Fruit fly (Drosophila melanogaster): ENCODE data around the gene CG33648.

The CG33648 gene

DNA sequence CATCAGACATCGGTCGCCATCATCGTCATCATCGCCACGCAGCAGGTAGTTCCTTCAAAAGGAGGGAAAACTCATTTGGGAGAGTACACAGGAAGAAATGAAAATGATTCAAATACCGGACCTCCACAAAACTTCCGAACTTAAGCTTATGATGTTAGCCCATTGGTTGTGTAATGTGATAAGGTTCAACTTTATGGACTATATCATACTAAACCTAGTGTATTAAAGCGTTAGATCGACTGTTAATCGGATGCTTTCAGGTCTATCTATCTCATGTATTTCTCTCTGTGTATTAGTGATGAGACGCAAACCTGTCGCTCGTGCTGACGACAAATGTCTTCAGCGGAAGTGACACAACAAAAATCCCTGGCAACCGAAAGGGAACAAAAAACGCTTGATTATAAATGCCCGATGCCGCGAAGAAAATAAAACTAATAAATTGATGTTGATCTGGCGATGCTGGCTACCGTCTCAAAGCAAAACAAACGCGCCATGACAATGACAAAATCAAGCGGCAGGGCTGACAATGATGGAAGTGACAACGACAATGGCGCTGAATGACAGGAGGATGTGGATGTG lies 11.2 kb upstream of the CG33648 start (continued):
- TF ChIP-seq Hey (tag; optimal IDR thresholded peaks at IDR 0.05) (no peak), trem (tag; optimal IDR thresholded peaks at IDR 0.05) (peak; percentile 89), Lpt (GFP tag; optimal IDR thresholded peaks at IDR 0.05) (no peak), CG5245 (GFP tag; optimal IDR thresholded peaks at IDR 0.05) (peak; percentile 65), CG7987 (GFP tag; optimal IDR thresholded peaks at IDR 0.05) (no peak), danr (GFP tag; IDR thresholded peaks at IDR 0.05) (peak; percentile 30; the same call in 1 of the 2 replicates), nau (GFP tag; optimal IDR thresholded peaks at IDR 0.05) (no peak), PHDP (tag; optimal IDR thresholded peaks at IDR 0.05) (peak; percentile 69), gsb (GFP tag; IDR thresholded peaks at IDR 0.05) (no peak), CG5953 (GFP tag; IDR thresholded peaks at IDR 0.05) (0 out of 2 replicates have a peak, but pooled peaks have one; percentile 7), D19B (GFP tag; optimal IDR thresholded peaks at IDR 0.05) (peak; percentile 4), HmgD (GFP tag; optimal IDR thresholded peaks at IDR 0.05) (no peak), CrebB (tag; optimal IDR thresholded peaks at IDR 0.05) (peak; percentile 10), slbo (GFP tag; IDR thresholded peaks at IDR 0.05) (peak; percentile 31; the same call in 1 of the 2 replicates), sens-2 (GFP tag; IDR thresholded peaks at IDR 0.05) (peak; percentile 57; the same call in 1 of the 2 replicates), CG6683 (GFP tag; optimal IDR thresholded peaks at IDR 0.05) (no peak), NfI (GFP tag; optimal IDR thresholded peaks at IDR 0.05) (peak; percentile 56), slp2 (GFP tag; optimal IDR thresholded peaks at IDR 0.05) (peak; percentile 66), sna (GFP tag; IDR thresholded peaks at IDR 0.05; ENCODE audit: partially characterized antibody) (no peak), CG13296 (GFP tag; optimal IDR thresholded peaks at IDR 0.05) (no peak), Atf3 (GFP tag; optimal IDR thresholded peaks at IDR 0.05) (peak; percentile 43), mirr (GFP tag; optimal IDR thresholded peaks at IDR 0.05) (no peak), dm (GFP tag; optimal IDR thresholded peaks at IDR 0.05) (peak; percentile 66), shn (GFP tag; optimal IDR thresholded peaks at IDR 0.05) (peak; percentile 78), Doc2 (GFP tag; IDR thresholded peaks at IDR 0.05) (no peak), CG12236 (GFP tag; optimal IDR thresholded peaks at IDR 0.05) (peak; percentile 63), prd (optimal IDR thresholded peaks at IDR 0.05) (no peak), prd (GFP tag; IDR thresholded peaks at IDR 0.05) (peak; percentile 88), seq (GFP tag; IDR thresholded peaks at IDR 0.05) (no peak), bsh (GFP tag; optimal IDR thresholded peaks at IDR 0.05) (peak; percentile 38 to 84), ro (GFP tag; IDR thresholded peaks at IDR 0.05) (peak; percentile 19; the same call in 1 of the 2 replicates), CG2875 (GFP tag; optimal IDR thresholded peaks at IDR 0.05) (peak; percentile 76), NFAT (GFP tag; IDR thresholded peaks at IDR 0.05) (no peak), sob (GFP tag; IDR thresholded peaks at IDR 0.05) (no peak), CG13624 (GFP tag; optimal IDR thresholded peaks at IDR 0.05) (peak; percentile 61), Jarid2 (GFP tag; optimal IDR thresholded peaks at IDR 0.05) (no peak), CG7839 (tag; optimal IDR thresholded peaks at IDR 0.05) (peak; percentile 81), B-H2 (GFP tag; optimal IDR thresholded peaks at IDR 0.05) (no peak), repo (GFP tag; optimal IDR thresholded peaks at IDR 0.05) (peak; percentile 32), D (optimal IDR thresholded peaks at IDR 0.05) (peak; percentile 6), D (GFP tag; optimal IDR thresholded peaks at IDR 0.05) (peak; percentile 74), bigmax (GFP tag; optimal IDR thresholded peaks at IDR 0.05) (no peak), fru (optimal IDR thresholded peaks at IDR 0.05) (no peak), ERR (GFP tag; optimal IDR thresholded peaks at IDR 0.05) (peak; percentile 44), Asciz (GFP tag; optimal IDR thresholded peaks at IDR 0.05) (peak; percentile 74), cad (GFP tag; optimal IDR thresholded peaks at IDR 0.05) (no peak), Dp (GFP tag; optimal IDR thresholded peaks at IDR 0.05) (no peak), CG6765 (GFP tag; optimal IDR thresholded peaks at IDR 0.05) (no peak), C15 (GFP tag; IDR thresholded peaks at IDR 0.05) (no peak), Sry-β (GFP tag; optimal IDR thresholded peaks at IDR 0.05) (peak; percentile 64), bab2 (GFP tag; optimal IDR thresholded peaks at IDR 0.05) (peak; percentile 78), Ada2b (GFP tag; IDR thresholded peaks at IDR 0.05) (peak; percentile 35)

All from whole organism, embryonic.